Worm (Caenorhabditis elegans): ENCODE measurements around the gene unc-17.

The unc-17 gene

DNA sequence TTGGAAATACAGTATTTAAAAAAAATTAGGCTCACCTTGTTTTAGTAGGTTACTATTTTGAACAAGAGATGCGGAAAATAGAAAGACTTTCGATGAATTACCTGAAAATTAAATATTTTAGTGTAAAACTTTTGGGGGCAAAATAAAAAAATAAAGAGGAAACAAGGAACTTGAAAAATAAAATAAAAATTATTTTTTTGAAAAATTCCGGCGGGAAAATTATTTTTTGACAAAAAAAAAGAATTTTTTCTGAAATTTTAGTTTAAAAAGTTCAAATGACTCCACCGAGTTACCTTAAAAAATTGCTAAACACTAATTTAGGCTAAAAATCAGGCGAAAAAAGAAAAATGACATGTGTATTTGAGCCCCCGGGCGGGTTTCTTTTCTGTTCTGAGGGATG, at the start of gene unc-17, which contains the start of gene cha-1:
unc-17 (minus strand) TSS at position 103 of the 400 bp plus-strand sequence.
cha-1 (minus strand) TSS at position 101 of the 400 bp plus-strand sequence.
- TF ChIP-seq ref-1 (GFP tag; conservative IDR thresholded peaks at IDR 0.05): no peak
- TF ChIP-seq ztf-23 (GFP tag; IDR thresholded peaks at IDR 0.05): no peak

DNA sequence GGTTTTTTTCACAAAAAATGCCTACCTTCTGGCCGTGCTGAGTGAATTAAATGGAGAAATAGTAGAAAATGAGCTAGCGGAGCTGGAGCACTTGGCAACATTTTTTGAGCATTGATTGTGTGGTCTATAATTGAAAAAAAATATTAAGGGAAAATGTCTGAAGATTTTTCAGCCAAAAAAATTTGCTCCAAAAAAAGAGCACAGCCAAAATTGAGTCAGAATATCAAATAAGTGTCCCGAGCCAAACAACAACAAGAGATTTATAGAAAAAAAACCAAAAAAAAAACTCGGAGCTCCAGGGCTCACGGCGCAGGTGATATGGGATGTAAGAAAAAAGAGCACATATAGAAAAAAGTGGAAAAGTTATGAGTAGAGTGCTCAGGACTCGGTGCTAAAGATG, 44.1 kb upstream of the unc-17 start, which contains the start of gene fmil-1:
fmil-1 (minus strand) TSS at position 101 of the 400 bp plus-strand sequence.
- TF ChIP-seq ztf-23 (GFP tag; IDR thresholded peaks at IDR 0.05) (no peak), med-1 (GFP tag; optimal IDR thresholded peaks at IDR 0.05; ENCODE audit: insufficient read depth) (no peak), klf-2 (GFP tag; conservative IDR thresholded peaks at IDR 0.05) (no peak), T22C8.4 (GFP tag; IDR thresholded peaks at IDR 0.05) (no peak), tab-1 (GFP tag; IDR thresholded peaks at IDR 0.05) (no peak), ztf-29 (GFP tag; IDR thresholded peaks at IDR 0.05) (no peak), cog-1 (tag; optimal IDR thresholded peaks at IDR 0.05) (no peak), ref-1 (GFP tag; conservative IDR thresholded peaks at IDR 0.05) (no peak), flt-1 (GFP tag; IDR thresholded peaks at IDR 0.05) (no peak)

DNA sequence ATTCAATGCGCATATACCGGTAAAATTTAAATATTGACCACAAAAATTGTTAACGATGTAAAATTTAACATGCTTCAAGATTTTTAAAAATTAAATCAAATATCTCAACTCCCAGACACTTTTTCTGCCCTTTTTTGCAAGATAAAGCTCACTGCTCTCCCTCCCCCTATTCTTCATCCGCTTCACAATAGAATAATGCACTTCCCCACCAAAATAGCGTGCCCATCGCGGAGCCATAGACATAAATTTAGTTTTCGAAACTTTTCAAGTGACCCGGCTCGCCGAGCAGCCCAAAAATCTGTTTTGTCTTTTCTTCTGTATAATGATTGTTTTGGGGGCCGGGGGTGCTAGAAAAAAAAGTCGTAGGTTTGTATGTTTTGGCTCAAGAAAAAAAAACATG, 43.3 kb upstream of the unc-17 start:
- TF ChIP-seq flt-1 (GFP tag; IDR thresholded peaks at IDR 0.05) (no peak), cog-1 (tag; optimal IDR thresholded peaks at IDR 0.05) (no peak), T22C8.4 (GFP tag; IDR thresholded peaks at IDR 0.05) (no peak), ref-1 (GFP tag; conservative IDR thresholded peaks at IDR 0.05) (no peak), klf-2 (GFP tag; conservative IDR thresholded peaks at IDR 0.05) (no peak), ztf-23 (GFP tag; IDR thresholded peaks at IDR 0.05) (no peak), tab-1 (GFP tag; IDR thresholded peaks at IDR 0.05) (no peak), med-1 (GFP tag; optimal IDR thresholded peaks at IDR 0.05; ENCODE audit: insufficient read depth) (no peak), ztf-29 (GFP tag; IDR thresholded peaks at IDR 0.05) (no peak)

DNA sequence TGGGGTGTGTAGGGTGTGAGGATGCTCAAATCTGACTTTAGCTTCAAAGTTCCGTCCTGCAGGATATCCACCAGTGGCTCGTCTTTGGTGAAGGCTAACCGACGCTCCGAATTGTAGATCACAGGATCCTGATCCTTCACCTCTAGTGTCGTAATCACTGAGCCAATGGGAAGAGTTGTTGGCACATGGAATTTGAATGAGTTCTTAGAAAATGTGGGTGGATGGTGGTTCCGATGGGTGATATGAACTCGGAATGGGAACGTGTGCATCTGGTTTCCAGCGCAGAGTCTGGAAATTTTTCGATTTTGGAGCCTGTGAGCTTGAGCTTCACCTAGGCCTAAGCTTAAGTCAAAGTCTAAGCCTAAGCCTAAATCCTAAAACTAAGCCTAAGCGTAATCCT, 42.0 kb upstream of the unc-17 start:
- no peak for TF ChIP-seq med-1 (GFP tag; optimal IDR thresholded peaks at IDR 0.05; ENCODE audit: insufficient read depth)
- no peak for TF ChIP-seq ztf-23 (GFP tag; IDR thresholded peaks at IDR 0.05)
- TF ChIP-seq cog-1 (tag; optimal IDR thresholded peaks at IDR 0.05): no peak
- no peak for TF ChIP-seq ref-1 (GFP tag; conservative IDR thresholded peaks at IDR 0.05)
- TF ChIP-seq klf-2 (GFP tag; conservative IDR thresholded peaks at IDR 0.05): no peak
- no peak for TF ChIP-seq tab-1 (GFP tag; IDR thresholded peaks at IDR 0.05)
- no peak for TF ChIP-seq flt-1 (GFP tag; IDR thresholded peaks at IDR 0.05)
- no peak for TF ChIP-seq T22C8.4 (GFP tag; IDR thresholded peaks at IDR 0.05)

DNA sequence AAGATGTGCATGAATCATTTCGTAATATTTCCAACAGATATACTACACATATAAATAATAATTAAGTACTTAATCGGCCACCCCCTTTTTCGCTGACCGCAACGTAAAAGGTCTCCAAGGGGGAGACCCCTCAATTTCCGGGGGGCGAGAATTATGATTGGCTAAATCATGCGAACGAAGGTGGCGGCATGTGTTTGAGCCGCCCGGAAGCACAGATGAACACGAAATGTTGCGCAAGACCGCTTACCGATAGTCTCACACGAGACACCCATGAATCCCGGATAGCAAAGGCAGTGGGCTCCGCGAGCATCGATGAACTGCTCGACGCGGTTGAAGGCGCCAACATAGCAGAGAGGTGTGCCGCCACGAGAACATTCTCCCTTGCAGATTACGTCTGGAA, 40.6 kb upstream of the unc-17 start:
- TF ChIP-seq klf-2 (GFP tag; conservative IDR thresholded peaks at IDR 0.05) (no peak), ztf-23 (GFP tag; IDR thresholded peaks at IDR 0.05) (no peak), med-1 (GFP tag; optimal IDR thresholded peaks at IDR 0.05; ENCODE audit: insufficient read depth) (no peak), flt-1 (GFP tag; IDR thresholded peaks at IDR 0.05) (no peak), ref-1 (GFP tag; conservative IDR thresholded peaks at IDR 0.05) (no peak), T22C8.4 (GFP tag; IDR thresholded peaks at IDR 0.05) (no peak), tab-1 (GFP tag; IDR thresholded peaks at IDR 0.05) (no peak), ztf-29 (GFP tag; IDR thresholded peaks at IDR 0.05) (no peak), cog-1 (tag; optimal IDR thresholded peaks at IDR 0.05) (no peak)

DNA sequence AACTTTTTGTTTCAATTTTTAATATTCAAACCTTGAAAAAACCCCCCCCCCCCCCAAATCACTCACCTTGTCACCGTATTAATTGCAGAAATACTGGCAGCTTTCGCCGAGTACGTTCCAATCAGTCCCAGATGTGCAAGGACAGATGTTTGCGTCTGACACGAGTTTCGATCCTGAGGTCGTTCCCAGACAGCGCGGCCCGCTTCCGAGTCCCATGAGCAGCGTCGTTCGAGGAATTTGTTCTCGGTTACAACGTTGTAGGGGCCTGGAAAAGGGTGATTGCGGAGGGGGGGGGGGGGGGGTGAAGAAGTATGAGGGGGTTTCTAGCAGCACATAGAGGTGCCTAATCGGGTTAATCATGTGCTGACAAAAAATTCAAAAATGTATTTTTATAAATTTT, 38.4 kb upstream of the unc-17 start:
- TF ChIP-seq med-1 (GFP tag; optimal IDR thresholded peaks at IDR 0.05; ENCODE audit: insufficient read depth): no peak
- TF ChIP-seq T22C8.4 (GFP tag; IDR thresholded peaks at IDR 0.05): no peak
- TF ChIP-seq klf-2 (GFP tag; conservative IDR thresholded peaks at IDR 0.05): no peak

DNA sequence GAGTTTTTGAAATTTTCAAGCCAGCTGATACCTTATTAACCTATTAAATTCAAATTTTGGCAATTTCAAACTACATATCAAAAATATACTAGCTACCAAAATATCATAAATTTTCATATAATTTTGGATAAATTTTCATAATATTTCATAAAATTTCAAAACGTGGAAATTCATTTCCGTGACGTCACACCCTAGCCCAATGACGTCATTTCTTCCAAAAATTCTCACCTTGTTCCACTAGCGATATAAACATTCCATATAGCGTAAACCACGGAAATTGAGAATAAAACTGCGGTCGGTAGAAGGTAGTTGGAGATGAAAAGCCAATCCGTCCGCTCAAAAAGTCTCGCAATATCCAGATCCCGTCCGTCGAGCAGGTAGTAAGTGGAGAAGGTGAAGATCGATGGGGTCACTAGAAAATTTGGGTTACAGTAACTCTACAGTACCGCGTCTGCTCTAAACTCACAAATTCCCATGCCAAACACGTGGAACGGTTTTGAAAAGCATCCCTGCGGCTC, 36.7 kb upstream of the unc-17 start:
- TF ChIP-seq ztf-23 (GFP tag; IDR thresholded peaks at IDR 0.05) (no peak), klf-2 (GFP tag; conservative IDR thresholded peaks at IDR 0.05) (no peak), T22C8.4 (GFP tag; IDR thresholded peaks at IDR 0.05) (no peak), ref-1 (GFP tag; conservative IDR thresholded peaks at IDR 0.05) (no peak), cog-1 (tag; optimal IDR thresholded peaks at IDR 0.05) (no peak), med-1 (GFP tag; optimal IDR thresholded peaks at IDR 0.05; ENCODE audit: insufficient read depth) (no peak), tab-1 (GFP tag; IDR thresholded peaks at IDR 0.05) (no peak), flt-1 (GFP tag; IDR thresholded peaks at IDR 0.05) (no peak), ztf-29 (GFP tag; IDR thresholded peaks at IDR 0.05) (no peak)

DNA sequence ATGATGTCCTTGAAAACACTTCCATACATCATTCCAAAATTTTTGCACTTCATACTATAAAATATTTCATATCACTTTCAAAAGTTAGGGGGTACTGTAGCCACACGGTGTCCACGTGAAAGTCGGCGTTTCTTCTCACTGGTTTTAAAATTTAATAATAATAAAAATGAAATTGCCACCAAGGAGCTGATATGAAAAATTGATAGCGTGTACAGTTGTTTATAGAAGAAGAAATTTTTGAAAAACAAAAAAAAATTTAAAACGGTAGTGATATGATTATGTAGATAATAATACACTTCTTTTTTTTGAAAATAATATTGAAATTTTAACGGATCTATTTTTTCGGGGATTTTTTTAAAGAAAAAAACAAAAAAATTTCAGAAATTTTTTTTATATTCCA, 35.5 kb upstream of the unc-17 start:
- no peak for TF ChIP-seq flt-1 (GFP tag; IDR thresholded peaks at IDR 0.05)
- TF ChIP-seq cog-1 (tag; optimal IDR thresholded peaks at IDR 0.05): no peak
- no peak for TF ChIP-seq ref-1 (GFP tag; conservative IDR thresholded peaks at IDR 0.05)
- TF ChIP-seq ztf-23 (GFP tag; IDR thresholded peaks at IDR 0.05): no peak
- no peak for TF ChIP-seq med-1 (GFP tag; optimal IDR thresholded peaks at IDR 0.05; ENCODE audit: insufficient read depth)
- no peak for TF ChIP-seq T22C8.4 (GFP tag; IDR thresholded peaks at IDR 0.05)
- no peak for TF ChIP-seq tab-1 (GFP tag; IDR thresholded peaks at IDR 0.05)
- TF ChIP-seq ztf-29 (GFP tag; IDR thresholded peaks at IDR 0.05): no peak
- no peak for TF ChIP-seq klf-2 (GFP tag; conservative IDR thresholded peaks at IDR 0.05)

DNA sequence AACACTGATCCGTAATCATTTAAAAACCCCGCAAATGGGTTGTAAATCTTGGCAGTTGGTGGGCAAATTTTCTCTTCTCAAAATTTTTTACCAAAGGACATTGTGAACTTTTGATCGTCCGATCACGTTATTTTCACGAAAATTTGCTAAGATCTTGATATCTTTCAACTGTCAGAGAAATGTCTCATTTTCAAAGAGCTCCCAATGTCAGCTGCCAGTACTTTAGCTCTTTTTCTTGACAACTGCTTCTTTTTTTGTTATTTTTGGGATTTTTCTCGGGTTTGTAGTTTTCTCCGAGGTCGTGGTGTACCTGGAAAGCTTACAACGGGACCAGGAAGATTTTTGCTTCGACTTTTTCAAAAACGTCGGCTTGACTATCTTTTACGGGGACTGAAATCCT, 31.4 kb upstream of the unc-17 start:
- TF ChIP-seq ztf-29 (GFP tag; IDR thresholded peaks at IDR 0.05) (no peak), ztf-23 (GFP tag; IDR thresholded peaks at IDR 0.05) (no peak), tab-1 (GFP tag; IDR thresholded peaks at IDR 0.05) (no peak), klf-2 (GFP tag; conservative IDR thresholded peaks at IDR 0.05) (no peak), flt-1 (GFP tag; IDR thresholded peaks at IDR 0.05) (no peak), med-1 (GFP tag; optimal IDR thresholded peaks at IDR 0.05; ENCODE audit: insufficient read depth) (no peak), T22C8.4 (GFP tag; IDR thresholded peaks at IDR 0.05) (no peak), cog-1 (tag; optimal IDR thresholded peaks at IDR 0.05) (no peak), ref-1 (GFP tag; conservative IDR thresholded peaks at IDR 0.05) (no peak)

DNA sequence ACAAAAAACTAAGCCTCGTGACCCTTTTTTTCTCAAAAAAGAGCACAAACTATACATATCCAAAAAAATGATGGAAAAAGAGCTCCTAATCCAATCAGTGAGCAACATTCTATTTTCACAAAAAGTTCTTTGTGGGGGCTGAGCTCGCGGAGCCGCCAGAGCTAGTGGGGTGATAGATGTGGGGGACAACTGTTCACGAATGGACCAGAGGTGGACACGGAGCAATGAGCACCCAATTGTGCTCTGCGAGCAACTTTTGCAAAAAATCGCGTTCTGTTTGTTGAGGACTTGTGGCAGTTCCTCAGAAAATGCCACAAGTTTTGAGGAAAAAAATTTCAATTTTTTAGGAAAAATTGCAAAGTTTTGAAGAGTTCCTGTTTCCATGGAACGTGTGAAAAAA, 30.3 kb upstream of the unc-17 start:
- TF ChIP-seq tab-1 (GFP tag; IDR thresholded peaks at IDR 0.05): no peak
- TF ChIP-seq med-1 (GFP tag; optimal IDR thresholded peaks at IDR 0.05; ENCODE audit: insufficient read depth): no peak
- TF ChIP-seq ztf-29 (GFP tag; IDR thresholded peaks at IDR 0.05): no peak
- TF ChIP-seq T22C8.4 (GFP tag; IDR thresholded peaks at IDR 0.05): no peak
- no peak for TF ChIP-seq flt-1 (GFP tag; IDR thresholded peaks at IDR 0.05)
- no peak for TF ChIP-seq cog-1 (tag; optimal IDR thresholded peaks at IDR 0.05)
- no peak for TF ChIP-seq ztf-23 (GFP tag; IDR thresholded peaks at IDR 0.05)
- TF ChIP-seq klf-2 (GFP tag; conservative IDR thresholded peaks at IDR 0.05): no peak
- TF ChIP-seq ref-1 (GFP tag; conservative IDR thresholded peaks at IDR 0.05): no peak
